Worm (Caenorhabditis elegans) whole organism, midembryonic: ENCODE results near the gene nuo-4.

Experiments used
- klf-2 ChIP-seq: fragments of 200-800 bp; sonication (Bioruptor generic); conservative IDR thresholded peaks from 2 replicates; pipeline ENCODE4 v1.3.6; 2022; ENCODE audit warnings: missing genetic modification reagents, missing genetic modification characterization, missing compliant biosample characterization
- ref-1 ChIP-seq: fragments of 200-800 bp; sonication (Bioruptor generic); conservative IDR thresholded peaks from 2 replicates; pipeline ENCODE4 v1.3.6; 2022; ENCODE audit warnings: missing genetic modification reagents, missing genetic modification characterization, missing compliant biosample characterization

- TF ChIP-seq klf-2 (GFP tag; lab: Robert Waterston, UW), result no peak
- no peak for TF ChIP-seq ref-1 (GFP tag; lab: Robert Waterston, UW)
These were observed 18.3 kb downstream of the nuo-4 start for ce11 chrIII:7140228-7140710.
